Fruit fly (Drosophila melanogaster): Measurements from ENCODE around the gene CG15824.

Gene CG15824

dm6 chr2L:850727-851257, 34.1 kb downstream of the CG15824 start, which contains the start of gene drongo:
drongo (minus strand) TSS chr2L:851071.
- no peak for TF ChIP-seq CG8478 (optimal IDR thresholded peaks at IDR 0.05)
- peak; percentile 41 to 49 for TF ChIP-seq CTCF (optimal IDR thresholded peaks at IDR 0.05)

- TF ChIP-seq CTCF (optimal IDR thresholded peaks at IDR 0.05) (no peak), CG8478 (optimal IDR thresholded peaks at IDR 0.05) (no peak)
These were observed 35.0 kb downstream of the CG15824 start for dm6 chr2L:849787-850512.

- TF ChIP-seq CG8478 (optimal IDR thresholded peaks at IDR 0.05), result no peak
- no peak for TF ChIP-seq CTCF (optimal IDR thresholded peaks at IDR 0.05)
These were observed 35.7 kb downstream of the CG15824 start for dm6 chr2L:849138-849744.

dm6 chr2L:847988-848622, 36.8 kb downstream of the CG15824 start:
- TF ChIP-seq CTCF (optimal IDR thresholded peaks at IDR 0.05), result no peak

dm6 chr2L:847189-847987, 37.6 kb downstream of the CG15824 start:
- no peak for TF ChIP-seq CTCF (optimal IDR thresholded peaks at IDR 0.05)
- TF ChIP-seq CG8478 (optimal IDR thresholded peaks at IDR 0.05), result no peak

dm6 chr2L:846167-846868, 38.6 kb downstream of the CG15824 start:
- TF ChIP-seq CTCF (optimal IDR thresholded peaks at IDR 0.05), result no peak
- TF ChIP-seq CG8478 (optimal IDR thresholded peaks at IDR 0.05), result no peak

dm6 chr2L:845341-846004, 39.5 kb downstream of the CG15824 start:
- TF ChIP-seq CG8478 (optimal IDR thresholded peaks at IDR 0.05) (no peak), CTCF (optimal IDR thresholded peaks at IDR 0.05) (no peak)

dm6 chr2L:843850-844791, 40.8 kb downstream of the CG15824 start:
- TF ChIP-seq CG8478 (optimal IDR thresholded peaks at IDR 0.05) (no peak), CTCF (optimal IDR thresholded peaks at IDR 0.05) (no peak)

dm6 chr2L:843301-843700, 41.6 kb downstream of the CG15824 start:
- TF ChIP-seq CG8478 (optimal IDR thresholded peaks at IDR 0.05), result no peak
- TF ChIP-seq CTCF (optimal IDR thresholded peaks at IDR 0.05), result no peak

dm6 chr2L:842873-843272, 42.1 kb downstream of the CG15824 start:
- no peak for TF ChIP-seq CG8478 (optimal IDR thresholded peaks at IDR 0.05)
- TF ChIP-seq CTCF (optimal IDR thresholded peaks at IDR 0.05), result no peak

- no peak for TF ChIP-seq CTCF (optimal IDR thresholded peaks at IDR 0.05)
- no peak for TF ChIP-seq CG8478 (optimal IDR thresholded peaks at IDR 0.05)
These were observed 43.2 kb downstream of the CG15824 start for dm6 chr2L:841708-842107.

- TF ChIP-seq CG8478 (optimal IDR thresholded peaks at IDR 0.05), result no peak
- no peak for TF ChIP-seq CTCF (optimal IDR thresholded peaks at IDR 0.05)
These were observed 44.2 kb downstream of the CG15824 start for dm6 chr2L:840716-841115.

- TF ChIP-seq CG8478 (optimal IDR thresholded peaks at IDR 0.05) (no peak), CTCF (optimal IDR thresholded peaks at IDR 0.05) (no peak)
These were observed 44.9 kb downstream of the CG15824 start for dm6 chr2L:840022-840421.

All from S2 (cell line).